Worm (Caenorhabditis elegans) whole organism, mixed stage, embryonic: ENCODE measurements around the gene cyp-37B1.

ENCODE experiments used
- M03D4.4 ChIP-seq: sonication (generic microtip); optimal IDR thresholded peaks from 2 replicates; lab custom pipeline; 2017; ENCODE audit warnings: mild to moderate bottlenecking, missing genetic modification characterization, missing compliant biosample characterization
- bed-3 ChIP-seq: fragments of 200-800 bp; sonication (Bioruptor generic); optimal IDR thresholded peaks from 3 replicates; lab custom pipeline; 2018; ENCODE audit warnings: mild to moderate bottlenecking, missing genetic modification characterization, moderate library complexity, missing compliant biosample characterization
- blmp-1 ChIP-seq: fragments of 150-350 bp; optimal IDR thresholded peaks from 2 replicates; lab custom pipeline; 2014; ENCODE audit warnings: missing biosample characterization, missing genetic modification characterization
- ceh-39 ChIP-seq: fragments of 150-350 bp; optimal IDR thresholded peaks from 2 replicates; lab custom pipeline; 2014; ENCODE audit warnings: missing biosample characterization, missing genetic modification characterization
- ceh-43 ChIP-seq: fragments of 200-800 bp; sonication (Bioruptor generic); optimal IDR thresholded peaks from 2 replicates; lab custom pipeline; 2018; ENCODE audit warnings: mild to moderate bottlenecking, missing genetic modification characterization, moderate library complexity, missing compliant biosample characterization
- drap-1 ChIP-seq: fragments of 200-800 bp; sonication (Bioruptor generic); optimal IDR thresholded peaks from 3 replicates; lab custom pipeline; 2018; ENCODE audit warnings: mild to moderate bottlenecking, missing genetic modification characterization, missing compliant biosample characterization
- elt-1 ChIP-seq: sonication (generic microtip); optimal IDR thresholded peaks from 2 replicates; lab custom pipeline; 2017; ENCODE audit warnings: missing genetic modification characterization, mild to moderate bottlenecking, missing compliant biosample characterization, antibody characterized with exemption, moderate library complexity, borderline replicate concordance; ENCODE audit not compliant: insufficient read depth
- flh-1 ChIP-seq: fragments of 200-800 bp; sonication (Bioruptor generic); optimal IDR thresholded peaks from 2 replicates; lab custom pipeline; 2018; ENCODE audit warnings: mild to moderate bottlenecking, missing genetic modification characterization, moderate library complexity, missing compliant biosample characterization
- ham-2 ChIP-seq: fragments of 200-800 bp; sonication (Bioruptor generic); optimal IDR thresholded peaks from 2 replicates; lab custom pipeline; 2018; ENCODE audit warnings: mild to moderate bottlenecking, missing genetic modification characterization, missing compliant biosample characterization
- hlh-1 ChIP-seq: fragments of 150-350 bp; optimal IDR thresholded peaks from 2 replicates; lab custom pipeline; 2014; ENCODE audit warnings: missing biosample characterization, missing genetic modification reagents, missing genetic modification characterization
- lin-13 ChIP-seq: fragments of 150-350 bp; optimal IDR thresholded peaks from 2 replicates; lab custom pipeline; 2014; ENCODE audit warnings: missing biosample characterization, missing genetic modification characterization
- lin-32 ChIP-seq: fragments of 200-800 bp; sonication (Bioruptor generic); optimal IDR thresholded peaks from 2 replicates; lab custom pipeline; 2018; ENCODE audit warnings: mild to moderate bottlenecking, missing genetic modification characterization, missing compliant biosample characterization
- mab-5 ChIP-seq: fragments of 150-350 bp; optimal IDR thresholded peaks from 2 replicates; lab custom pipeline; 2014; ENCODE audit warnings: missing biosample characterization, missing genetic modification characterization
- mep-1 ChIP-seq: fragments of 150-350 bp; optimal IDR thresholded peaks from 2 replicates; lab custom pipeline; 2017; ENCODE audit warnings: missing biosample characterization, missing genetic modification reagents, missing genetic modification characterization, inconsistent platforms
- mls-2 ChIP-seq: sonication (generic microtip); optimal IDR thresholded peaks from 2 replicates; lab custom pipeline; 2016; ENCODE audit warnings: mild to moderate bottlenecking, missing genetic modification characterization, moderate library complexity, missing compliant biosample characterization
- nhr-12 ChIP-seq: fragments of 150-350 bp; optimal IDR thresholded peaks from 2 replicates; lab custom pipeline; 2014; ENCODE audit warnings: missing biosample characterization, missing genetic modification characterization
- nhr-2 ChIP-seq: fragments of 150-350 bp; optimal IDR thresholded peaks from 2 replicates; lab custom pipeline; 2014; ENCODE audit warnings: missing biosample characterization, missing genetic modification characterization
- nhr-237 ChIP-seq: fragments of 150-350 bp; optimal IDR thresholded peaks from 2 replicates; lab custom pipeline; 2014; ENCODE audit warnings: missing biosample characterization, missing genetic modification characterization
- nhr-28 ChIP-seq: fragments of 150-350 bp; optimal IDR thresholded peaks from 2 replicates; lab custom pipeline; 2014; ENCODE audit warnings: missing biosample characterization, missing genetic modification characterization
- nhr-76 ChIP-seq: sonication (generic microtip); optimal IDR thresholded peaks from 2 replicates; lab custom pipeline; 2017; ENCODE audit warnings: missing biosample characterization, missing genetic modification characterization
- pha-4 ChIP-seq: fragments of 150-350 bp; optimal IDR thresholded peaks from 2 replicates; lab custom pipeline; 2018; ENCODE audit warnings: missing biosample characterization, missing genetic modification reagents, missing genetic modification characterization
- sem-2 ChIP-seq: fragments of 200-800 bp; sonication (Bioruptor generic); optimal IDR thresholded peaks from 2 replicates; lab custom pipeline; 2018; ENCODE audit warnings: mild to moderate bottlenecking, missing genetic modification characterization, missing compliant biosample characterization
- snpc-4 ChIP-seq: fragments of 150-350 bp; optimal IDR thresholded peaks from 2 replicates; lab custom pipeline; 2014; ENCODE audit warnings: missing biosample characterization, missing genetic modification characterization
- sptf-1 ChIP-seq: sonication (generic microtip); optimal IDR thresholded peaks from 2 replicates; lab custom pipeline; 2017; ENCODE audit warnings: mild to moderate bottlenecking, missing genetic modification characterization, moderate library complexity, missing compliant biosample characterization
- tbx-8 ChIP-seq: fragments of 200-800 bp; sonication (Bioruptor generic); optimal IDR thresholded peaks from 2 replicates; lab custom pipeline; 2018; ENCODE audit warnings: mild to moderate bottlenecking, missing genetic modification characterization, moderate library complexity, missing compliant biosample characterization
- unc-120 ChIP-seq: sonication (generic microtip); optimal IDR thresholded peaks from 2 replicates; lab custom pipeline; 2017; ENCODE audit warnings: missing genetic modification characterization, missing compliant biosample characterization; ENCODE audit not compliant: poor library complexity, severe bottlenecking
- unc-39 ChIP-seq: fragments of 150-350 bp; optimal IDR thresholded peaks from 2 replicates; lab custom pipeline; 2014; ENCODE audit warnings: missing biosample characterization, missing genetic modification characterization
- unc-62 ChIP-seq: fragments of 150-350 bp; optimal IDR thresholded peaks from 2 replicates; lab custom pipeline; 2014; ENCODE audit warnings: missing biosample characterization, missing genetic modification reagents, missing genetic modification characterization

cyp-37B1 gene

DNA sequence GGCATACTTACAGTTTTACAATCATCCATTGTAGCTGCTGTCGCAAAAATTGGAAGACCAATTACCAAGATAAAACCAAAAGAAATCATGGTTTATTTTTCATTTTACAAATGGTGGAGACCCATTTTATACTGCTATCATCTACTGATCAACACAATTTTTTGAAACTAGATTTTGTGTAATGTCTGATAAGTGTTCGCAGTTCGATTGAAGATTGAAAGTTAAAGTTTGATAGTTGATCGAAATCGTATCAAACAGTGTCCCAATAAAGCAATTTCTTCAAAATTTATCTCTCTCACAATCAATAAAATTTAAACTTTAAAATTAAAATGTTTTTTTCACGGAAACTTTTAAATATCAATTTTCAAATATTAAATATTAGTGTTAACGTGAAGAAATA, 6.8 kb upstream of the cyp-37B1 start, which contains the start of gene T13F3.6:
Gene T13F3.6, minus strand, starts transcription at position 101 of the 400 bp plus-strand sequence.
- TF ChIP-seq bed-3 (GFP tag; lab: Kevin White, UChicago) = no peak
- TF ChIP-seq blmp-1 (tag; lab: Kevin White, UChicago) = no peak
- TF ChIP-seq nhr-12 (tag; lab: Kevin White, UChicago) = no peak
- no peak for TF ChIP-seq lin-32 (GFP tag; lab: Kevin White, UChicago)
- no peak for TF ChIP-seq pha-4
- TF ChIP-seq ceh-39 = no peak
- no peak for TF ChIP-seq nhr-2
- no peak for TF ChIP-seq unc-39
- no peak for TF ChIP-seq drap-1 (GFP tag; lab: Kevin White, UChicago)
- TF ChIP-seq elt-1 (tag; lab: Kevin White, UChicago) = no peak
- TF ChIP-seq nhr-76 (tag; lab: Kevin White, UChicago) = no peak
- no peak for TF ChIP-seq mep-1
- TF ChIP-seq ceh-43 (GFP tag; lab: Kevin White, UChicago) = no peak
- TF ChIP-seq unc-62 (GFP tag; lab: Kevin White, UChicago) = no peak
- TF ChIP-seq ham-2 = no peak
- TF ChIP-seq M03D4.4 (tag; lab: Kevin White, UChicago) = no peak

DNA sequence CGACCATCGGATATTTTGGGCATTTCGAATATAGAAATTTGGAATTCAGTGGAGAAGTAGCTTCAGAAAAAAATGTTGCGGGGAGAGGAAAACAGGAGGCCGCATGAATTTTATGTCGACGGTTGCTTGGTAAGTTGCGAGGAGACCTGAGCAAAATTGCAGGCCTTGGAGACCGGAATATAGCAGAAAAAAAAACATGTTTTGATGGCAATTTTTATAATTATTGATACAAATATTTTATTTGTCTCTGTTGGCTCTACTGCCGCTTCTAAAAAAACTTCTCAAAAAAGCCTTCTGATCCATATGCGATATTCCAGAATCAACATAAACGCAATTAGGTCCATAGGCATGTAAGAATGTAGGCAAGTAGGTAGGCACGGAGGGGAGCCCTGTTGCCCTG, 2.6 kb upstream of the cyp-37B1 start, which contains the start of gene pacl-1:
Gene pacl-1, minus strand, starts transcription at position 101 of the 400 bp plus-strand sequence.
- TF ChIP-seq M03D4.4 (tag; lab: Kevin White, UChicago) (no peak), nhr-2 (no peak), snpc-4 (tag; lab: Kevin White, UChicago) (no peak), nhr-237 (tag; lab: Kevin White, UChicago) (no peak), tbx-8 (GFP tag; lab: Kevin White, UChicago) (no peak), ham-2 (no peak), sem-2 (no peak), elt-1 (tag; lab: Kevin White, UChicago) (no peak), hlh-1 (tag; lab: Kevin White, UChicago) (no peak), drap-1 (GFP tag; lab: Kevin White, UChicago) (no peak), nhr-12 (tag; lab: Kevin White, UChicago) (no peak), lin-13 (tag; lab: Kevin White, UChicago) (no peak), mab-5 (no peak), nhr-28 (tag; lab: Kevin White, UChicago) (no peak), sptf-1 (tag; lab: Kevin White, UChicago) (no peak), nhr-76 (tag; lab: Kevin White, UChicago) (no peak), mep-1 (no peak), unc-39 (no peak)

- TF ChIP-seq blmp-1 (tag; lab: Kevin White, UChicago) (no peak), elt-1 (tag; lab: Kevin White, UChicago) (peak; percentile 63), flh-1 (no peak)
Measured at ce11 chrV:16282147-16282546, 4.2 kb downstream of the cyp-37B1 start, which contains the start of gene F28G4.2. Gene F28G4.2, minus strand, starts transcription at chrV:16282321.

- no peak for TF ChIP-seq pha-4
- TF ChIP-seq nhr-76 (tag; lab: Kevin White, UChicago) = no peak
- no peak for TF ChIP-seq hlh-1 (tag; lab: Kevin White, UChicago)
Measured at ce11 chrV:16285794-16286193, 7.9 kb downstream of the cyp-37B1 start, which contains the start of gene F28G4.4. Gene F28G4.4, minus strand, starts transcription at chrV:16285894.

DNA sequence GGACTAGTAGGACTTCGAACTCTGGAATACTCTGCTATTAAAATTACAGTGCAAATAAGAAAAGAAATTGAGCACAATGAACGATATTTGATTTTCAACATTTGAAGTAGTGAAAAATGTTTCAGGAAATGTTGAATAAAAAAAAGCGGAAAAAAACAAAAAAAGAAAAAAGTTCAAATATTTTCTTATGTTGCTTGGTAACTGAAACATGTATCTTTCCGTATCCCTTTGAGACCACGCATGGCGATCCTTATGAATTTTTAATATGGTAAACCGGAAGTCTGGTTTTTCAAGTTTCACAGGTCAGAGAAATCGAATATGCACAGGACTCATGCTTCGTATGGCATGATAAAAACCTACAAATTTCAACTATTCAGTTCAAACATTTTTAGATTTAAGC, 9.7 kb downstream of the cyp-37B1 start, which contains the start of gene F28G4.3:
Gene F28G4.3, minus strand, starts transcription at position 101 of the 400 bp plus-strand sequence.
- TF ChIP-seq pha-4 (no peak), unc-120 (tag; lab: Kevin White, UChicago) (no peak), nhr-2 (no peak), bed-3 (GFP tag; lab: Kevin White, UChicago) (no peak), ham-2 (no peak), nhr-28 (tag; lab: Kevin White, UChicago) (no peak), lin-32 (GFP tag; lab: Kevin White, UChicago) (no peak), mls-2 (tag; lab: Kevin White, UChicago) (no peak), unc-62 (GFP tag; lab: Kevin White, UChicago) (no peak), unc-39 (no peak), snpc-4 (tag; lab: Kevin White, UChicago) (no peak), sptf-1 (tag; lab: Kevin White, UChicago) (no peak)

DNA sequence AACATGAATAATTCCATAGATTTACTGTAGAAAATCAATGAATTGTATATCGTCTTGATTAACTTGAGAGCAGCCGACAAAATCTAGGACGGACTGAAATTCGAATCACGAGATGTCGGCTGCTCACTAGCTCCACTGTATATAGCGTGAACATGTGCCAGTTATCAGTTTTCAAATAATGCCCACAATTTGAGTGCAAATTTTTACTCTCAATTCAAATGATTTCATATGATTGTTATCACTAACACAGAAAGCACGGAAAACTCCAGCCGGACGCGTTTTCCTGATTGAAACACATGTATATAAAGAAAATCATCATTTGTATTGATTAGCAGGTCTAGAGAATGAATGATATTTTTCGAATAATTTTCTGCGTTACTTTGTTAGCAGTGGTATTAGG, 14.5 kb downstream of the cyp-37B1 start, which contains the start of gene oac-5:
Gene oac-5, plus strand, starts transcription at position 301 of the 400 bp plus-strand sequence.
- TF ChIP-seq lin-13 (tag; lab: Kevin White, UChicago) (no peak), unc-39 (no peak), unc-120 (tag; lab: Kevin White, UChicago) (no peak), hlh-1 (tag; lab: Kevin White, UChicago) (no peak)
- TF ChIP-seq, all 35 proteins: peak for 0
